Worm (Caenorhabditis elegans) whole organism, L3 larva: Measurements from ENCODE around the gene cnc-4.
A peak's percentile ranks its signal among the peaks of the same experiment; 100 is the strongest.

Source experiments
- R02D3.7 ChIP-seq: fragments of 150-350 bp; optimal IDR thresholded peaks from 2 replicates; lab custom pipeline; 2014; ENCODE audit warnings: missing biosample characterization, missing genetic modification characterization
- ZK546.5 ChIP-seq: sonication (generic microtip); optimal IDR thresholded peaks from 2 replicates; lab custom pipeline; 2017; ENCODE audit warnings: missing biosample characterization, missing genetic modification characterization
- ama-1 ChIP-seq: fragments of 150-350 bp; optimal IDR thresholded peaks from 2 replicates; lab custom pipeline; 2018
- ceh-28 ChIP-seq: fragments of 150-350 bp; optimal IDR thresholded peaks from 2 replicates; lab custom pipeline; 2014; ENCODE audit warnings: missing biosample characterization, missing genetic modification reagents, missing genetic modification characterization
- ceh-82 ChIP-seq: fragments of 150-350 bp; optimal IDR thresholded peaks from 2 replicates; lab custom pipeline; 2014; ENCODE audit warnings: missing biosample characterization, missing genetic modification characterization
- ceh-9 ChIP-seq: sonication (generic microtip); optimal IDR thresholded peaks from 2 replicates; lab custom pipeline; 2018; ENCODE audit warnings: missing biosample characterization, missing genetic modification characterization
- daf-12 ChIP-seq: fragments of 150-350 bp; optimal IDR thresholded peaks from 2 replicates; lab custom pipeline; 2014; ENCODE audit warnings: missing biosample characterization, missing genetic modification reagents, missing genetic modification characterization
- egl-27 ChIP-seq: sonication (generic microtip); optimal IDR thresholded peaks from 4 replicates; lab custom pipeline; 2017; ENCODE audit warnings: missing biosample characterization, missing genetic modification reagents, missing genetic modification characterization
- egl-5 ChIP-seq: fragments of 150-350 bp; optimal IDR thresholded peaks from 2 replicates; lab custom pipeline; 2017; ENCODE audit warnings: missing biosample characterization, missing genetic modification reagents, missing genetic modification characterization, inconsistent platforms
- elt-1 ChIP-seq: fragments of 150-350 bp; optimal IDR thresholded peaks from 2 replicates; lab custom pipeline; 2014; ENCODE audit warnings: missing biosample characterization, missing genetic modification characterization
- elt-2 ChIP-seq: sonication (generic microtip); optimal IDR thresholded peaks from 2 replicates; lab custom pipeline; 2016; ENCODE audit warnings: missing genetic modification reagents, mild to moderate bottlenecking, missing genetic modification characterization, missing compliant biosample characterization
- elt-3 ChIP-seq, 3 experiments: fragments of 150-350 bp in 1 of 3; sonication (generic microtip) in 2 of 3; optimal IDR thresholded peaks; 2 replicates in 2 of 3; 4 replicates in 1 of 3; lab custom pipeline; 2014 to 2017; ENCODE audit warnings: missing biosample characterization in 3 of 3, missing genetic modification characterization in 3 of 3
- fkh-10 ChIP-seq: sonication (generic microtip); optimal IDR thresholded peaks from 2 replicates; lab custom pipeline; 2017; ENCODE audit warnings: missing biosample characterization, missing genetic modification reagents, missing genetic modification characterization
- fkh-2 ChIP-seq: fragments of 150-350 bp; optimal IDR thresholded peaks from 2 replicates; lab custom pipeline; 2014; ENCODE audit warnings: missing biosample characterization, missing genetic modification reagents, missing genetic modification characterization
- fos-1 ChIP-seq: fragments of 150-350 bp; optimal IDR thresholded peaks from 2 replicates; lab custom pipeline; 2014; ENCODE audit warnings: missing biosample characterization, missing genetic modification characterization
- hmg-11 ChIP-seq: sonication (generic microtip); optimal IDR thresholded peaks from 2 replicates; lab custom pipeline; 2016; ENCODE audit warnings: missing genetic modification characterization, missing compliant biosample characterization
- jun-1 ChIP-seq: fragments of 150-350 bp; optimal IDR thresholded peaks from 2 replicates; lab custom pipeline; 2014; ENCODE audit warnings: missing biosample characterization, missing genetic modification reagents, missing genetic modification characterization
- lin-15B ChIP-seq: fragments of 150-350 bp; optimal IDR thresholded peaks from 2 replicates; lab custom pipeline; 2014; ENCODE audit warnings: missing biosample characterization, missing genetic modification characterization
- lin-39 ChIP-seq: fragments of 150-350 bp; optimal IDR thresholded peaks from 2 replicates; lab custom pipeline; 2018; ENCODE audit warnings: missing biosample characterization, missing genetic modification reagents, missing genetic modification characterization
- lsy-12 ChIP-seq: sonication (generic microtip); optimal IDR thresholded peaks from 2 replicates; lab custom pipeline; 2016; ENCODE audit warnings: mild to moderate bottlenecking, missing genetic modification characterization, missing compliant biosample characterization
- mml-1 ChIP-seq: fragments of 150-350 bp; sonication (generic microtip); optimal IDR thresholded peaks from 3 replicates; lab custom pipeline; 2014; ENCODE audit warnings: missing biosample characterization, missing genetic modification characterization
- nfya-1 ChIP-seq: sonication (generic microtip); optimal IDR thresholded peaks from 2 replicates; lab custom pipeline; 2017; ENCODE audit warnings: missing genetic modification characterization, mild to moderate bottlenecking, missing compliant biosample characterization, antibody characterized with exemption, moderate library complexity; ENCODE audit not compliant: insufficient read depth
- nhr-12 ChIP-seq: fragments of 150-350 bp; optimal IDR thresholded peaks from 2 replicates; lab custom pipeline; 2014; ENCODE audit warnings: missing biosample characterization, missing genetic modification characterization
- nhr-23 ChIP-seq: fragments of 150-350 bp; optimal IDR thresholded peaks from 2 replicates; lab custom pipeline; 2014; ENCODE audit warnings: missing biosample characterization, missing genetic modification reagents, missing genetic modification characterization
- nhr-28 ChIP-seq: fragments of 150-350 bp; optimal IDR thresholded peaks from 2 replicates; lab custom pipeline; 2014; ENCODE audit warnings: missing biosample characterization, missing genetic modification characterization
- nhr-43 ChIP-seq: sonication (generic microtip); optimal IDR thresholded peaks from 2 replicates; lab custom pipeline; 2016; ENCODE audit warnings: mild to moderate bottlenecking, missing genetic modification characterization, missing compliant biosample characterization; ENCODE audit not compliant: poor library complexity, severe bottlenecking
- nhr-76 ChIP-seq: fragments of 150-350 bp; sonication (generic microtip); optimal IDR thresholded peaks from 5 replicates; lab custom pipeline; 2014; ENCODE audit warnings: missing biosample characterization, missing genetic modification characterization
- nhr-77 ChIP-seq: fragments of 150-350 bp; optimal IDR thresholded peaks from 2 replicates; lab custom pipeline; 2014; ENCODE audit warnings: missing biosample characterization, missing genetic modification characterization
- pha-4 ChIP-seq: fragments of 150-350 bp; optimal IDR thresholded peaks from 2 replicates; lab custom pipeline; 2014; ENCODE audit warnings: missing biosample characterization, missing genetic modification reagents, missing genetic modification characterization
- sea-2 ChIP-seq: fragments of 150-350 bp; sonication (generic microtip); optimal IDR thresholded peaks from 4 replicates; lab custom pipeline; 2014; ENCODE audit warnings: missing biosample characterization, missing genetic modification reagents, missing genetic modification characterization
- snpc-4 ChIP-seq: fragments of 150-350 bp; optimal IDR thresholded peaks from 2 replicates; lab custom pipeline; 2014; ENCODE audit warnings: missing biosample characterization, missing genetic modification characterization
- tbx-2 ChIP-seq: sonication (generic microtip); optimal IDR thresholded peaks from 2 replicates; lab custom pipeline; 2016; ENCODE audit warnings: mild to moderate bottlenecking, missing genetic modification characterization, missing compliant biosample characterization
- unc-62 ChIP-seq: fragments of 150-350 bp; sonication (generic microtip); optimal IDR thresholded peaks from 4 replicates; lab custom pipeline; 2014; ENCODE audit warnings: missing biosample characterization, missing genetic modification reagents, missing genetic modification characterization
- zag-1 ChIP-seq: fragments of 150-350 bp; optimal IDR thresholded peaks from 2 replicates; lab custom pipeline; 2014; ENCODE audit warnings: missing biosample characterization, missing genetic modification characterization

The cnc-4 gene

DNA sequence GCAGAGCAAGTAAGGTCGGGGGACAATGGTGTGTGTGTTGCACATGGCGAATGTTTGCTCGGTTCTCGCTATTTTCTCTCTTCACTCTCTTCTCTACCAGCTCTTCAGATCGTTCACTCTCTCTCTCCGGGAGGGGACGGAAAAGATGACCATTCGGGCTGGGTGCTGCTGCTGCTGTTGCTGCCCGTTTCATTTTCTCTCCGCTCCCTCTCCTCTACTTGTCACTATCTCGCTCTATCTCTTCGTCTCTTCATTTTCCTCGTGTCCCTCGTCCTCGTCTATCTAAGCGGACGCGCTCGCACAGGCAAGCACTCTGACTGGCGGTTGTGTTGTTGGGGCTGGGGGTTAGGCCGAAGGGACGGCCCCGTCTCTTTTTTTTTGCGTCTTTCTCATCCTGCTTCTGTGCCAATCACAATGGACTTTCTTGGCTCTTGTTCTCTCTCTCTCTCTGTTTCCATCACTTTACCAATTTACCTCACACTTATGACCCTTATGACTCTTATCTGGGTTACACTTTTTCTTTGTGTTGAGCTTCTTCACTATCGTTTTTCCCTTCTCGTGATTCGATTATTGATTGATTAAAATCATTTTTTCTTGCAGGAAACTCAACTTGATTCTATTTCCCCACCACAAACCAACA lies 27.6 kb downstream of the cnc-4 start, which contains the start of the genes F53E2.2 and unc-60:
TSS of gene F53E2.2 (plus strand) at position 601 of the 640 bp plus-strand sequence.
TSS of gene unc-60 (plus strand) at position 601 of the 640 bp plus-strand sequence.
- TF ChIP-seq elt-1 (tag; lab: Kevin White, UChicago), result peak; percentile 10
- TF ChIP-seq tbx-2 (tag; lab: Kevin White, UChicago), result no peak
- TF ChIP-seq sea-2, result no peak
- peak; percentile 17 for TF ChIP-seq egl-5 (tag; lab: Kevin White, UChicago)
- no peak for TF ChIP-seq fkh-2 (tag; lab: Kevin White, UChicago)
- TF ChIP-seq nhr-77, result no peak
- TF ChIP-seq nhr-43 (tag; lab: Kevin White, UChicago), result peak; percentile 9
- peak; percentile 92 for TF ChIP-seq hmg-11 (tag; lab: Kevin White, UChicago)
- peak; percentile 89 for TF ChIP-seq nfya-1 (tag; lab: Kevin White, UChicago)
- no peak for TF ChIP-seq elt-3 (tag; optimal IDR thresholded peaks at IDR 0.05; lab: Kevin White, UChicago)
- peak; percentile 24 for TF ChIP-seq lin-39 (tag; lab: Kevin White, UChicago)
- TF ChIP-seq daf-12 (tag; lab: Kevin White, UChicago), result no peak
- peak; percentile 21 for TF ChIP-seq fkh-10 (GFP tag; lab: Kevin White, UChicago)
- peak; percentile 43 for TF ChIP-seq lin-15B
- peak; percentile 60 for TF ChIP-seq ama-1 (lab: Kevin White, UChicago)
- TF ChIP-seq lsy-12 (tag; lab: Kevin White, UChicago), result peak; percentile 54
- TF ChIP-seq ceh-9 (tag; lab: Kevin White, UChicago), result no peak
- no peak for TF ChIP-seq jun-1 (tag; lab: Kevin White, UChicago)
- TF ChIP-seq snpc-4, result peak; percentile 8
- peak; percentile 47 for TF ChIP-seq unc-62 (GFP tag; lab: Kevin White, UChicago)
- peak; percentile 57 for TF ChIP-seq elt-2 (tag; lab: Kevin White, UChicago)
- TF ChIP-seq pha-4, result peak; percentile 75

- TF ChIP-seq ceh-28 (tag; lab: Kevin White, UChicago) (no peak), nhr-43 (tag; lab: Kevin White, UChicago) (peak; percentile 22)
- TF ChIP-seq, all 47 proteins: peak for 1
Observed at ce11 chrV:1476284-1476792, 29.3 kb downstream of the cnc-4 start.

DNA sequence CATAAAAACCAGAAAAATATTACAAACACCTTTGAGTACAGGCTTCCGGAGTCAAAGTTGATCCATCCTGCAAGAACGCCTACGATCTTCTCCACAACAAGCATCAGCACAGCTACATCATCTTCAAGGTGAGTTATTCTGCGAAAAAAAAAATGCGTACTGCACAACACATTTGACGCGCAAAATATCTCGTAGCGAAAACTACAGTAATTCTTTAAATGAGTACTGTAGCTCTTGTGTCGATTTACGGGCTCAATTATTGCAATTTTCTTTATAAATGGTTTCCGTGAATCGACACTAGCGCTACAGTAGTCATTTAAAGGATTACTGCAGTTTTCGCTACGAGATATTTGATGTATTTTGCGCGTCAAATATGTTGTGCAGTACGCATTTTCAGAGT lies 29.8 kb downstream of the cnc-4 start:
- TF ChIP-seq mml-1 (no peak), fos-1 (tag; lab: Kevin White, UChicago) (no peak), lin-15B (no peak), elt-1 (tag; lab: Kevin White, UChicago) (no peak), ZK546.5 (no peak), fkh-2 (tag; lab: Kevin White, UChicago) (no peak), ceh-82 (tag; lab: Kevin White, UChicago) (no peak), egl-27 (tag; lab: Kevin White, UChicago) (no peak), nhr-77 (no peak), nhr-76 (tag; lab: Kevin White, UChicago) (no peak), nhr-23 (tag; lab: Kevin White, UChicago) (no peak), lsy-12 (tag; lab: Kevin White, UChicago) (no peak), nhr-28 (no peak), elt-2 (tag; lab: Kevin White, UChicago) (no peak), R02D3.7 (tag; lab: Kevin White, UChicago) (no peak)
- TF ChIP-seq, all 47 proteins: peak for 0

- TF ChIP-seq nhr-12 (tag; lab: Kevin White, UChicago) (no peak), zag-1 (no peak), egl-5 (tag; lab: Kevin White, UChicago) (peak; percentile 73), snpc-4 (no peak)
Observed at ce11 chrV:1480841-1481240, 33.8 kb downstream of the cnc-4 start.
